Worm (Caenorhabditis elegans) whole organism, late embryonic: Measurements from ENCODE around the gene F38B6.2.

ENCODE experiments used
- F13H6.1 ChIP-seq: sonication (generic microtip); optimal IDR thresholded peaks from 2 replicates; lab custom pipeline; 2016; ENCODE audit warnings: missing genetic modification characterization, missing compliant biosample characterization
- T23F11.4 ChIP-seq: fragments of 200-800 bp; sonication (Bioruptor generic); optimal IDR thresholded peaks from 2 replicates; lab custom pipeline; 2018; ENCODE audit warnings: mild to moderate bottlenecking, missing genetic modification characterization, missing compliant biosample characterization
- ceh-22 ChIP-seq: sonication (generic microtip); optimal IDR thresholded peaks from 2 replicates; lab custom pipeline; 2017; ENCODE audit warnings: missing biosample characterization, missing genetic modification characterization
- ceh-30 ChIP-seq: fragments of 150-350 bp; optimal IDR thresholded peaks from 2 replicates; lab custom pipeline; 2014; ENCODE audit warnings: missing biosample characterization, missing genetic modification characterization
- ceh-31 ChIP-seq: sonication (generic microtip); optimal IDR thresholded peaks from 2 replicates; lab custom pipeline; 2016; ENCODE audit warnings: missing genetic modification characterization, missing compliant biosample characterization
- ceh-48 ChIP-seq: sonication (generic microtip); optimal IDR thresholded peaks from 2 replicates; lab custom pipeline; 2016; ENCODE audit warnings: missing genetic modification characterization, inconsistent platforms, missing compliant biosample characterization
- che-1 ChIP-seq: sonication (generic microtip); optimal IDR thresholded peaks from 2 replicates; lab custom pipeline; 2016; ENCODE audit warnings: mild to moderate bottlenecking, missing genetic modification characterization, missing compliant biosample characterization
- ets-4 ChIP-seq: sonication (generic microtip); optimal IDR thresholded peaks from 2 replicates; lab custom pipeline; 2016; ENCODE audit warnings: missing genetic modification characterization, missing compliant biosample characterization
- eyg-1 ChIP-seq: sonication (generic microtip); optimal IDR thresholded peaks from 2 replicates; lab custom pipeline; 2016; ENCODE audit warnings: missing genotype, missing genetic modification characterization, missing compliant biosample characterization
- fax-1 ChIP-seq: sonication (generic microtip); optimal IDR thresholded peaks from 2 replicates; lab custom pipeline; 2016; ENCODE audit warnings: missing genotype, missing genetic modification characterization, missing compliant biosample characterization
- fkh-10 ChIP-seq: fragments of 150-350 bp; optimal IDR thresholded peaks from 2 replicates; lab custom pipeline; 2014; ENCODE audit warnings: missing biosample characterization, missing genetic modification reagents, missing genetic modification characterization
- fkh-6 ChIP-seq: sonication (generic microtip); optimal IDR thresholded peaks from 2 replicates; lab custom pipeline; 2016; ENCODE audit warnings: missing genetic modification characterization, missing compliant biosample characterization
- gmeb-2 ChIP-seq: sonication (generic microtip); optimal IDR thresholded peaks from 2 replicates; lab custom pipeline; 2016; ENCODE audit warnings: missing genetic modification characterization, inconsistent platforms, missing compliant biosample characterization
- hlh-13 ChIP-seq: fragments of 200-800 bp; sonication (Bioruptor generic); optimal IDR thresholded peaks from 2 replicates; lab custom pipeline; 2018; ENCODE audit warnings: mild to moderate bottlenecking, missing genetic modification characterization, missing compliant biosample characterization
- hlh-15 ChIP-seq: sonication (generic microtip); optimal IDR thresholded peaks from 2 replicates; lab custom pipeline; 2016; ENCODE audit warnings: missing genetic modification characterization, missing compliant biosample characterization
- hlh-30 ChIP-seq: sonication (generic microtip); optimal IDR thresholded peaks from 2 replicates; lab custom pipeline; 2017; ENCODE audit warnings: antibody characterized with exemption, missing genetic modification characterization, missing compliant biosample characterization; ENCODE audit not compliant: insufficient read depth
- lim-6 ChIP-seq: sonication (generic microtip); optimal IDR thresholded peaks from 2 replicates; lab custom pipeline; 2016; ENCODE audit warnings: missing genetic modification characterization, missing compliant biosample characterization
- madf-2 ChIP-seq: sonication (generic microtip); optimal IDR thresholded peaks from 2 replicates; lab custom pipeline; 2017; ENCODE audit warnings: missing genetic modification characterization, missing compliant biosample characterization
- nhr-11 ChIP-seq: fragments of 150-350 bp; optimal IDR thresholded peaks from 2 replicates; lab custom pipeline; 2014; ENCODE audit warnings: missing biosample characterization, missing genetic modification characterization
- nhr-232 ChIP-seq: sonication (generic microtip); optimal IDR thresholded peaks from 2 replicates; lab custom pipeline; 2016; ENCODE audit warnings: missing genetic modification characterization, missing compliant biosample characterization
- pag-3 ChIP-seq: sonication (generic microtip); optimal IDR thresholded peaks from 2 replicates; lab custom pipeline; 2016; ENCODE audit warnings: missing compliant biosample characterization, missing genetic modification characterization, borderline replicate concordance
- pax-1 ChIP-seq: fragments of 150-350 bp; optimal IDR thresholded peaks from 2 replicates; lab custom pipeline; 2014; ENCODE audit warnings: missing biosample characterization, missing genetic modification characterization
- pha-2 ChIP-seq: sonication (generic microtip); optimal IDR thresholded peaks from 2 replicates; lab custom pipeline; 2017; ENCODE audit warnings: mild to moderate bottlenecking, missing genetic modification characterization, missing compliant biosample characterization
- sdc-2 ChIP-seq: sonication (generic microtip); optimal IDR thresholded peaks from 2 replicates; lab custom pipeline; 2016; ENCODE audit warnings: missing genotype, missing genetic modification characterization, missing compliant biosample characterization
- sox-4 ChIP-seq: sonication (generic microtip); optimal IDR thresholded peaks from 2 replicates; lab custom pipeline; 2017; ENCODE audit warnings: mild to moderate bottlenecking, missing genetic modification characterization, inconsistent platforms, missing compliant biosample characterization
- syd-9 ChIP-seq: sonication (generic microtip); optimal IDR thresholded peaks from 2 replicates; lab custom pipeline; 2016; ENCODE audit warnings: mild to moderate bottlenecking, missing genetic modification characterization, moderate library complexity, missing compliant biosample characterization
- tbx-2 ChIP-seq: sonication (generic microtip); optimal IDR thresholded peaks from 2 replicates; lab custom pipeline; 2016; ENCODE audit warnings: missing genetic modification characterization, missing compliant biosample characterization
- tbx-7 ChIP-seq: sonication (generic microtip); optimal IDR thresholded peaks from 2 replicates; lab custom pipeline; 2016; ENCODE audit warnings: missing genotype, missing genetic modification characterization, missing compliant biosample characterization
- ttx-3 ChIP-seq: sonication (generic microtip); optimal IDR thresholded peaks from 2 replicates; lab custom pipeline; 2016; ENCODE audit warnings: missing genetic modification reagents, missing genetic modification characterization, missing compliant biosample characterization
- unc-3 ChIP-seq, 2 experiments: fragments of 200-800 bp in 1 of 2; sonication (Bioruptor generic) in 1 of 2; sonication (generic microtip) in 1 of 2; conservative IDR thresholded peaks in 1 of 2; optimal IDR thresholded peaks in 1 of 2; 2 replicates each; pipeline versions ENCODE4 v1.3.6 to Lab custom; 2016 to 2022; ENCODE audit warnings: missing compliant biosample characterization in 2 of 2, missing genetic modification characterization in 2 of 2, missing genetic modification reagents in 1 of 2
- unc-55 ChIP-seq: sonication (generic microtip); optimal IDR thresholded peaks from 2 replicates; lab custom pipeline; 2017; ENCODE audit warnings: missing biosample characterization, missing genetic modification reagents, missing genetic modification characterization
- unc-86 ChIP-seq: sonication (generic microtip); optimal IDR thresholded peaks from 2 replicates; lab custom pipeline; 2016; ENCODE audit warnings: missing genetic modification characterization, missing compliant biosample characterization
- ztf-16 ChIP-seq: sonication (generic microtip); optimal IDR thresholded peaks from 2 replicates; lab custom pipeline; 2017; ENCODE audit warnings: missing genetic modification characterization, missing compliant biosample characterization

F38B6.2 gene

ce11 chrX:6656251-6656650 is 42.1 kb upstream of the F38B6.2 start:
- no peak for TF ChIP-seq hlh-30

DNA sequence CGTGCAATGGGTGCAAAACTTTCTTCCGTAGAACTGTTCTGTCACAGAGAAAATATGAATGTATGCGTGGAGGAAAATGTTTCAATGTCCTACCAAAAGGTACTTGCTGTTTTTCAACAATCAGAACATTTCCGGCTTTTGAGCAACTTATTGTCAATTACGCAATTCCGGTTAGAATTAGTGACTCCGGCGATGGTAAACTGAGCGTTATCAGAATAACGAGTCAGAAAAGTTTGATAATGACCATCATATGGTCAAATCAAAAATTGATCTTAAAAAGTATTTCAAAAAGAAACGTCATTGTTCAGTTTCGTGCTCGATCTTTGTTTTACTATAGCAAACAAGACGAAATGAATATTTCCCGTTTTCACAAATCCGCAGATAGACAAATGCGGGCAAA is 41.6 kb upstream of the F38B6.2 start:
- TF ChIP-seq pha-2 (tag; lab: Kevin White, UChicago) (no peak), ttx-3 (no peak), syd-9 (tag; lab: Kevin White, UChicago) (no peak), hlh-13 (GFP tag; lab: Kevin White, UChicago) (no peak), fkh-10 (GFP tag; lab: Kevin White, UChicago) (no peak), unc-55 (GFP tag; lab: Kevin White, UChicago) (no peak), ztf-16 (tag; lab: Kevin White, UChicago) (no peak), T23F11.4 (GFP tag; lab: Kevin White, UChicago) (no peak), fax-1 (tag; lab: Kevin White, UChicago) (no peak)

DNA sequence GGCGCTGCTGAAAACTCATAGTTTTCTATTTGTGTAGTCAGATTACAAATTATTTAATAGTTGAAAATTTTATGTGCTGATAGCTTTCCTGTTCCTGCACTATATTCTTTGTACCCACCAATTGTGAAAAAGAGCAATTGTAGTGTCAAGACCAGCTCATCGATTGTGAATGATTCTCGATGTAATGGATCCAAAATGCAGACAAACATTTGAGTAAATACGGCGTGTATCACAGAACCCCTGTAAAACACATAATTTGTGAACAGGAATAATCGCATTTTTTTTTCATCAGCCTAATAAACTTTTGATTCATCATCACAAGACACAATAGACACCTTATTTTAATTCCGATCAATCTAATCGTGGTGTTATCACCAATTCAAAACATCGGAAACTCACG is 36.1 kb upstream of the F38B6.2 start:
- no peak for TF ChIP-seq ttx-3
- TF ChIP-seq pag-3 = no peak

ce11 chrX:6663780-6664437 is 34.4 kb upstream of the F38B6.2 start:
- TF ChIP-seq syd-9 (tag; lab: Kevin White, UChicago) (no peak), ttx-3 (no peak), fax-1 (tag; lab: Kevin White, UChicago) (no peak), madf-2 (tag; lab: Kevin White, UChicago) (no peak), tbx-2 (tag; lab: Kevin White, UChicago) (no peak), ceh-22 (tag; lab: Kevin White, UChicago) (no peak), che-1 (tag; lab: Kevin White, UChicago) (no peak), unc-55 (GFP tag; lab: Kevin White, UChicago) (no peak), nhr-232 (tag; lab: Kevin White, UChicago) (no peak), sdc-2 (no peak), nhr-11 (tag; lab: Kevin White, UChicago) (no peak), sox-4 (tag; lab: Kevin White, UChicago) (no peak), unc-86 (tag; lab: Kevin White, UChicago) (no peak), ceh-31 (tag; lab: Kevin White, UChicago) (no peak), ceh-30 (tag; lab: Kevin White, UChicago) (no peak)

- TF ChIP-seq lim-6 (no peak), pag-3 (no peak)
Measured at ce11 chrX:6665129-6665858, 33.0 kb upstream of the F38B6.2 start.

DNA sequence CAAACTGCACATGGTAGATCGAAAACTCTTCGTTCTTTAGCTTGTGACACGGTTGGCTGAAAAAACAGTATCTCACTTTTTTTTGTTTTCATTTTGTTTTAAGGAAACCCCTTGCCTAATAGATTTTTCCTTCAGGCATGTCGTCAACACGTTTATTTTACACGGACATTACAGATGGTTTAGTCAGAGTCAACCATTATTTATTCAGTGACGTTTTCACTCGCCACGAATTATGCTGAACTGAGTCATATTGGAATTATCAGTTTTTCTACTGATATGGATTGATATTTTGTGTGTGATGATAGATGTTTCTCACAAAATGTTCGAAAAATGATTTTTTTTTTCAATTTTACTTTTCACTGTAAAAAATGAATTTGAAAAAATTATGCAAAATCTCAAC is 30.9 kb upstream of the F38B6.2 start:
- TF ChIP-seq pax-1 (tag; lab: Kevin White, UChicago) (no peak), eyg-1 (no peak), unc-3 (GFP tag; conservative IDR thresholded peaks at IDR 0.05; lab: Robert Waterston, UW) (no peak), unc-3 (tag; optimal IDR thresholded peaks at IDR 0.05; lab: Kevin White, UChicago) (no peak), F13H6.1 (tag; lab: Kevin White, UChicago) (no peak), ets-4 (tag; lab: Kevin White, UChicago) (no peak), fkh-6 (tag; lab: Kevin White, UChicago) (no peak), tbx-7 (no peak), ceh-48 (no peak), sdc-2 (no peak), gmeb-2 (no peak), hlh-15 (tag; lab: Kevin White, UChicago) (no peak), ztf-16 (tag; lab: Kevin White, UChicago) (no peak), lim-6 (no peak)
- TF ChIP-seq, all 69 proteins: peak for 0
